Worm (Caenorhabditis elegans) whole organism, L4 larva: Measurements from ENCODE around the gene tra-3.

Experiments used
- F49E8.2 ChIP-seq: sonication (generic microtip); optimal IDR thresholded peaks from 2 replicates; lab custom pipeline; 2016; ENCODE audit warnings: missing compliant biosample characterization, mild to moderate bottlenecking, missing genetic modification characterization, borderline replicate concordance
- aha-1 ChIP-seq: fragments of 150-350 bp; peaks from one replicate; lab custom pipeline; 2014; ENCODE audit warnings: missing biosample characterization, missing genetic modification characterization
- arid-1 ChIP-seq: fragments of 200-800 bp; sonication (Bioruptor generic); conservative IDR thresholded peaks from 2 replicates; pipeline ENCODE4 v1.3.6; 2022; ENCODE audit warnings: missing genetic modification reagents, missing genetic modification characterization, missing compliant biosample characterization
- ceh-82 ChIP-seq: sonication (generic microtip); optimal IDR thresholded peaks from 2 replicates; lab custom pipeline; 2017; ENCODE audit warnings: missing biosample characterization, missing genetic modification characterization
- cey-2 ChIP-seq: sonication (generic microtip); optimal IDR thresholded peaks from 3 replicates; lab custom pipeline; 2017; ENCODE audit warnings: missing genetic modification characterization, mild to moderate bottlenecking, missing compliant biosample characterization, antibody characterized with exemption, borderline replicate concordance; ENCODE audit not compliant: insufficient read depth
- ctbp-1 ChIP-seq: fragments of 200-800 bp; sonication (Bioruptor generic); IDR thresholded peaks from 2 replicates; pipeline ENCODE4 v1.3.6; 2022; ENCODE audit warnings: missing genetic modification reagents, missing genetic modification characterization, missing compliant biosample characterization
- daf-16 ChIP-seq, 3 experiments: sonication (generic microtip); optimal IDR thresholded peaks; 2 replicates each; lab custom pipeline; 2016 to 2017; ENCODE audit warnings: missing genetic modification characterization in 3 of 3, missing genetic modification reagents in 3 of 3, mild to moderate bottlenecking in 2 of 3, missing compliant biosample characterization in 2 of 3, missing biosample characterization in 1 of 3, moderate library complexity in 1 of 3
- daf-19 ChIP-seq: fragments of 200-800 bp; sonication (Bioruptor generic); conservative IDR thresholded peaks from 2 replicates; pipeline ENCODE4 v1.3.6; 2022; ENCODE audit warnings: missing genetic modification characterization, missing compliant biosample characterization
- daf-8 ChIP-seq: fragments of 200-800 bp; sonication (Bioruptor generic); IDR thresholded peaks from 2 replicates; pipeline ENCODE4 v1.3.6; 2022; ENCODE audit warnings: missing genetic modification characterization, missing compliant biosample characterization
- dmd-6 ChIP-seq: fragments of 200-800 bp; sonication (Bioruptor generic); IDR thresholded peaks from 2 replicates; pipeline ENCODE4 v1.3.6; 2022; ENCODE audit warnings: missing genetic modification reagents, missing genetic modification characterization, missing compliant biosample characterization
- dpl-1 ChIP-seq: fragments of 150-350 bp; optimal IDR thresholded peaks from 2 replicates; lab custom pipeline; 2014; ENCODE audit warnings: missing biosample characterization, missing genetic modification reagents, missing genetic modification characterization
- dve-1 ChIP-seq: sonication (generic microtip); optimal IDR thresholded peaks from 2 replicates; lab custom pipeline; 2017; ENCODE audit warnings: antibody characterized with exemption, mild to moderate bottlenecking, missing genetic modification characterization, missing compliant biosample characterization; ENCODE audit not compliant: insufficient read depth
- hif-1 ChIP-seq, 2 experiments: sonication (generic microtip); optimal IDR thresholded peaks; 2 replicates each; lab custom pipeline; 2016 to 2017; ENCODE audit warnings: missing compliant biosample characterization in 2 of 2, missing genetic modification characterization in 2 of 2, missing genetic modification reagents in 2 of 2, missing genotype in 2 of 2, mild to moderate bottlenecking in 1 of 2
- hlh-30 ChIP-seq: sonication (generic microtip); optimal IDR thresholded peaks from 2 replicates; lab custom pipeline; 2017; ENCODE audit warnings: antibody characterized with exemption, mild to moderate bottlenecking, missing genetic modification characterization, missing compliant biosample characterization; ENCODE audit not compliant: insufficient read depth
- hmg-1.1 ChIP-seq: fragments of 200-800 bp; sonication (Bioruptor generic); IDR thresholded peaks from 2 replicates; pipeline ENCODE4 v1.3.6; 2022; ENCODE audit warnings: missing genetic modification reagents, missing genetic modification characterization, missing compliant biosample characterization
- lin-13 ChIP-seq: fragments of 150-350 bp; optimal IDR thresholded peaks from 2 replicates; lab custom pipeline; 2014; ENCODE audit warnings: missing biosample characterization, missing genetic modification reagents, missing genetic modification characterization
- lin-29 ChIP-seq: fragments of 200-800 bp; sonication (Bioruptor generic); IDR thresholded peaks from 2 replicates; pipeline ENCODE4 v1.3.6; 2022; ENCODE audit warnings: missing genetic modification reagents, missing genetic modification characterization, missing compliant biosample characterization
- lin-39 ChIP-seq: fragments of 150-350 bp; optimal IDR thresholded peaks from 2 replicates; lab custom pipeline; 2014; ENCODE audit warnings: missing biosample characterization, missing genetic modification reagents, missing genetic modification characterization
- lir-3 ChIP-seq: sonication (generic microtip); optimal IDR thresholded peaks from 2 replicates; lab custom pipeline; 2016; ENCODE audit warnings: mild to moderate bottlenecking, missing genetic modification characterization, missing compliant biosample characterization
- mes-2 ChIP-seq: sonication (generic microtip); optimal IDR thresholded peaks from 2 replicates; lab custom pipeline; 2016; ENCODE audit warnings: missing genotype, mild to moderate bottlenecking, missing genetic modification characterization, missing compliant biosample characterization; ENCODE audit not compliant: poor library complexity, severe bottlenecking
- mxl-3 ChIP-seq: fragments of 200-800 bp; sonication (Bioruptor generic); optimal IDR thresholded peaks from 2 replicates; lab custom pipeline; 2018; ENCODE audit warnings: mild to moderate bottlenecking, missing genetic modification characterization, missing compliant biosample characterization
- nhr-25 ChIP-seq: sonication (generic microtip); optimal IDR thresholded peaks from 2 replicates; lab custom pipeline; 2017; ENCODE audit warnings: missing genetic modification characterization, mild to moderate bottlenecking, missing compliant biosample characterization, antibody characterized with exemption, moderate library complexity, borderline replicate concordance; ENCODE audit not compliant: insufficient read depth
- nhr-28 ChIP-seq: fragments of 150-350 bp; optimal IDR thresholded peaks from 2 replicates; lab custom pipeline; 2014; ENCODE audit warnings: missing biosample characterization, missing genetic modification characterization
- nhr-48 ChIP-seq: sonication (generic microtip); optimal IDR thresholded peaks from 2 replicates; lab custom pipeline; 2016; ENCODE audit warnings: mild to moderate bottlenecking, missing genetic modification characterization, missing compliant biosample characterization
- nhr-6 ChIP-seq: fragments of 150-350 bp; optimal IDR thresholded peaks from 2 replicates; lab custom pipeline; 2014; ENCODE audit warnings: missing biosample characterization, missing genetic modification characterization
- nhr-77 ChIP-seq: fragments of 150-350 bp; optimal IDR thresholded peaks from 2 replicates; lab custom pipeline; 2014; ENCODE audit warnings: missing biosample characterization, missing genetic modification characterization
- pha-4 ChIP-seq, 2 experiments: fragments of 150-350 bp in 1 of 2; fragments of 200-800 bp in 1 of 2; sonication (Bioruptor generic) in 1 of 2; IDR thresholded peaks in 1 of 2; optimal IDR thresholded peaks in 1 of 2; 2 replicates each; pipeline versions ENCODE4 v1.3.6 to Lab custom; 2014 to 2022; ENCODE audit warnings: missing genetic modification characterization in 2 of 2, missing genetic modification reagents in 2 of 2, missing biosample characterization in 1 of 2, missing compliant biosample characterization in 1 of 2
- php-3 ChIP-seq: fragments of 200-800 bp; sonication (Bioruptor generic); IDR thresholded peaks from 2 replicates; pipeline ENCODE4 v1.3.6; 2022; ENCODE audit warnings: missing genetic modification reagents, missing genetic modification characterization, missing compliant biosample characterization
- rbr-2 ChIP-seq: sonication (generic microtip); optimal IDR thresholded peaks from 2 replicates; lab custom pipeline; 2016; ENCODE audit warnings: missing genotype, missing genetic modification characterization, missing compliant biosample characterization
- saeg-2 ChIP-seq: fragments of 200-800 bp; sonication (Bioruptor generic); IDR thresholded peaks from 2 replicates; pipeline ENCODE4 v1.3.6; 2022; ENCODE audit warnings: missing genetic modification reagents, missing genetic modification characterization, missing compliant biosample characterization
- snpc-1.2 ChIP-seq: fragments of 200-800 bp; sonication (Bioruptor generic); IDR thresholded peaks from 2 replicates; pipeline ENCODE4 v1.3.6; 2022; ENCODE audit warnings: missing genetic modification reagents, missing genetic modification characterization, missing compliant biosample characterization
- snpc-4 ChIP-seq: fragments of 150-350 bp; optimal IDR thresholded peaks from 2 replicates; lab custom pipeline; 2014; ENCODE audit warnings: missing biosample characterization, missing genetic modification characterization
- spr-1 ChIP-seq: sonication (generic microtip); optimal IDR thresholded peaks from 2 replicates; lab custom pipeline; 2016; ENCODE audit warnings: mild to moderate bottlenecking, missing genetic modification characterization, missing compliant biosample characterization
- unc-62 ChIP-seq, 3 experiments: fragments of 150-350 bp in 1 of 3; sonication (generic microtip); optimal IDR thresholded peaks in 2 of 3; peaks in 1 of 3; 1 replicate in 1 of 3; 2 replicates in 2 of 3; lab custom pipeline; 2014 to 2017; ENCODE audit warnings: missing biosample characterization in 3 of 3, missing genetic modification characterization in 3 of 3, missing genetic modification reagents in 3 of 3, missing genotype in 1 of 3
- zip-11 ChIP-seq: fragments of 200-800 bp; sonication (Bioruptor generic); IDR thresholded peaks from 2 replicates; pipeline ENCODE4 v1.3.6; 2022; ENCODE audit warnings: missing genetic modification characterization, missing compliant biosample characterization
- zip-2 ChIP-seq: fragments of 150-350 bp; optimal IDR thresholded peaks from 2 replicates; lab custom pipeline; 2014; ENCODE audit warnings: missing biosample characterization, missing genetic modification characterization
- ztf-7 ChIP-seq: fragments of 150-350 bp; optimal IDR thresholded peaks from 2 replicates; lab custom pipeline; 2014; ENCODE audit warnings: missing biosample characterization, missing genetic modification characterization

The tra-3 gene

DNA sequence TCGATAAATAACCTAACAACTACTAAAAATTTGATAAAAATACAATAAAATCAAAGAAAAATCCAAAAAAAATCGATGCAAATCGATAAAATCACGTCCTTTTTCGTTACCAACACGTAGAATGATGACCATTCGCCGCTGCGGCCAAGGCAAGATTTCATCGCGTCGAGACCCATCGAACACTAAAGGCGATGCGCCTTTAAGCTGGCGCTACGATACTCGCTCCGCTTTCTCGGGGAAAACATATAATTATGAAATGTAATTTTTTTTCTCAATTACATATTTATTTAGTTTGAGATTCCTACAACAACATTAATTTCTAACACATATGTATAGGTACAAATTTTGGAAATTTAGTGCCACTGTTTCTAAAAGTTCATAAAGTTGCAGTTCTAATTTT is 11.1 kb upstream of the tra-3 start:
- TF ChIP-seq snpc-1.2 (GFP tag; lab: Robert Waterston, UW): peak; percentile 91

DNA sequence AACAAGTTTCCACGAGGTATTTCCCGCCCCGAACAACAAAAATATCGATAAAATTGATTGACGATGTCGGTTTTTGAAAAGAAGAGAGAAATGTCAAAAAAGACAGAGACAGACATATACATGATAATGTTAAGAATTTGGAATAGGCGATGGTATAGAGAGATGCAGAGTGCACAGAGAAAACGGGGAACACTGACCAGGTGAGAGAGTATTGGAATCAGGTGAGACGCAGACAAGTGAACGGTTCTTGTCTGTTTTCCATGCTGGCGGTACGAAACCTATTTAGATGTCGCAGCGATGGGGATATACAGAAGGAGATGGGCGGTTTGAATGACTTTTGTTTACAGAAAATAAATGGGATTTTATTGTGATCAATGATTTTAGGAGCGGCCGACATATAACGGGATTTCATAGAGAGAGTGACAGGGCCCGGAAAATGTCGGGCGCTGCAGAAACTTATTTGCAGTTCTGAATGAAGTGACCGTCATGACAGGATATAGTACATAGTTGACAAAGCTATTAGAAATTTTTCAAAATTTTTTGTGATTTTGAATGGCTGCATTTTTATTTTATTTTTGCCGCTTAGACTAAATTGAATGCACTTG is 1.3 kb upstream of the tra-3 start:
- TF ChIP-seq dve-1 (tag; lab: Kevin White, UChicago): peak; percentile 49
- no peak for TF ChIP-seq pha-4 (GFP tag; IDR thresholded peaks at IDR 0.05; lab: Robert Waterston, UW)
- no peak for TF ChIP-seq pha-4 (tag; optimal IDR thresholded peaks at IDR 0.05; lab: Kevin White, UChicago)
- peak; percentile 9 for TF ChIP-seq rbr-2 (tag; lab: Kevin White, UChicago)
- peak; percentile 23 for TF ChIP-seq nhr-6
- TF ChIP-seq nhr-48 (tag; lab: Kevin White, UChicago): peak; percentile 8
- TF ChIP-seq dpl-1 (GFP tag; lab: Kevin White, UChicago): peak; percentile 13
- TF ChIP-seq daf-8: no peak
- TF ChIP-seq daf-19 (GFP tag; lab: Robert Waterston, UW): no peak
- no peak for TF ChIP-seq ctbp-1 (GFP tag; lab: Robert Waterston, UW)
- no peak for TF ChIP-seq lin-13 (GFP tag; lab: Kevin White, UChicago)
- peak; percentile 48; the same call in 1 of the 2 replicates for TF ChIP-seq php-3
- peak; percentile 17 for TF ChIP-seq hlh-30 (tag; lab: Kevin White, UChicago)
- TF ChIP-seq zip-11 (GFP tag; lab: Robert Waterston, UW): no peak
- TF ChIP-seq nhr-28 (tag; lab: Kevin White, UChicago): peak; percentile 29
- no peak for TF ChIP-seq cey-2
- TF ChIP-seq lin-29 (GFP tag; lab: Robert Waterston, UW): no peak
- TF ChIP-seq F49E8.2 (tag; lab: Kevin White, UChicago): no peak
- no peak for TF ChIP-seq zip-2 (tag; lab: Kevin White, UChicago)
- TF ChIP-seq lir-3: no peak
- no peak for TF ChIP-seq saeg-2 (GFP tag; lab: Robert Waterston, UW)
- no peak for TF ChIP-seq nhr-77
- peak; percentile 65 for TF ChIP-seq ztf-7 (tag; lab: Kevin White, UChicago)
- no peak for TF ChIP-seq ceh-82 (tag; lab: Kevin White, UChicago)
- no peak for TF ChIP-seq daf-16 (GFP tag; optimal IDR thresholded peaks at IDR 0.05; lab: Kevin White, UChicago)
- TF ChIP-seq daf-16 (tag; optimal IDR thresholded peaks at IDR 0.05; lab: Kevin White, UChicago): peak; percentile 42
- peak; percentile 66 for TF ChIP-seq snpc-4 (tag; lab: Kevin White, UChicago)
- no peak for TF ChIP-seq hif-1 (tag; optimal IDR thresholded peaks at IDR 0.05; lab: Kevin White, UChicago)
- TF ChIP-seq aha-1 (tag; lab: Kevin White, UChicago): peak; percentile 18
- TF ChIP-seq mxl-3: peak; percentile 76
- TF ChIP-seq nhr-25 (tag; lab: Kevin White, UChicago): peak; percentile 9
- 0 out of 2 replicates have a peak, but pooled peaks have one; percentile 22 for TF ChIP-seq dmd-6 (GFP tag; lab: Robert Waterston, UW)
- TF ChIP-seq unc-62 (GFP tag; optimal IDR thresholded peaks at IDR 0.05 in 1 of 2; lab: Kevin White, UChicago): peak in 1 of 2 experiments; percentile 34
- no peak for TF ChIP-seq unc-62 (tag; optimal IDR thresholded peaks at IDR 0.05; lab: Kevin White, UChicago)

DNA sequence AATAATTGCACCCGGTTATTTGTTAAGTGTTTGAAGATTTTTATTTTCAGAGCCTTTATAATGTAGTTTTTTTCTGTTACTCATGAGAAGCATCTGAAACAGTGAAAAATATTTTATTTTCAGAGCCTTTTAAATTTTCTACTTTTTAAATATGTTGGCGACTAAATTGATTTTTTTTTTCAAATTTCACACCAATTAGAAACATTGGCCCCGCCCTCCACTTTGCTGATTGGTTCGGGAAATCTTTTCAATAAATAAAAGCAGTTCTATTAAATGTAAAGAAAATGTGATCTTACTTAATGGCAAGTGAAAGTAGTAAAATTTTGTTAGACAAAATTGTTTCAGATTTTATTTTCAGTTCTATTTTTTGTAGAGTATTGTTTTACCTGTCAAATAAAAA is 6.6 kb downstream of the tra-3 start:
- TF ChIP-seq nhr-25 (tag; lab: Kevin White, UChicago): no peak
- no peak for TF ChIP-seq nhr-28 (tag; lab: Kevin White, UChicago)
- no peak for TF ChIP-seq hmg-1.1 (GFP tag; lab: Robert Waterston, UW)
- no peak for TF ChIP-seq mes-2 (tag; lab: Kevin White, UChicago)
- no peak for TF ChIP-seq arid-1 (GFP tag; lab: Robert Waterston, UW)
- no peak for TF ChIP-seq hlh-30 (tag; lab: Kevin White, UChicago)
- TF ChIP-seq lin-39 (tag; lab: Kevin White, UChicago): no peak
- TF ChIP-seq daf-19 (GFP tag; lab: Robert Waterston, UW): no peak
- TF ChIP-seq zip-11 (GFP tag; lab: Robert Waterston, UW): no peak
- no peak for TF ChIP-seq spr-1
